Worm (Caenorhabditis elegans): ENCODE data around the gene C12D8.13.

DNA sequence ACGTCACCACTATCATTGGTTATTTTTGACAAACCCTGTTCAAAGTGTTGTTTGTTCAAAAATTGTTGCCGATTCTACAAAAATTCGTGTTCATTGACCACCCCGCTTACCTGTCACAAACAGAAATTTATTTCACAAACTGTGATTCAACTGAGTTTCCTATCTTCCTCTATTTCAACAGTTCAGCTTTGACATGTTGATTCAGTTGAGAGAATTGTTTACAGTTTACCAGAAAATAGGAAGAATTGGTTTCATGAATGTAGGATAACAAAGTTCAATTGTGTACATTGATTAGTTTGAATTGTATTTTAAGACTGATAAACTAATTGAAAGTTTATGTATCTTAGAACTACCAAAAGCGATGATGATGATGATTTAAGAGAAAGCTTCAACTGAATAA lies 25.1 kb upstream of the C12D8.13 start:
- TF ChIP-seq W03F9.2 (tag; optimal IDR thresholded peaks at IDR 0.05), result no peak
- no peak for TF ChIP-seq him-1 (tag; optimal IDR thresholded peaks at IDR 0.05)
- TF ChIP-seq dao-5 (tag; optimal IDR thresholded peaks at IDR 0.05), result no peak
